Fruit fly (Drosophila melanogaster) whole organism, embryonic: ENCODE results near the gene FIG4.
A peak's percentile ranks its signal among the peaks of the same experiment; 100 is the strongest.

Source experiments
- Adf1 ChIP-seq: fragments of 200-800 bp; sonication (Bioruptor generic); IDR thresholded peaks from 2 replicates; pipeline ENCODE4 v1.3.6; 2022; ENCODE audit warnings: missing biosample characterization, missing genetic modification characterization
- Atf6 ChIP-seq: fragments of 200-800 bp; sonication (Bioruptor generic); IDR thresholded peaks from 2 replicates; pipeline ENCODE4 v1.3.6; 2022; ENCODE audit warnings: missing biosample characterization, missing genetic modification characterization
- CG10274 ChIP-seq: fragments of 200-800 bp; sonication (Bioruptor generic); optimal IDR thresholded peaks from 3 replicates; lab custom pipeline; 2017; ENCODE audit warnings: missing biosample characterization, mild to moderate bottlenecking, missing genetic modification characterization
- CG10979 ChIP-seq: fragments of 200-800 bp; sonication (Bioruptor generic); optimal IDR thresholded peaks from 2 replicates; lab custom pipeline; 2018; ENCODE audit warnings: missing biosample characterization, mild to moderate bottlenecking, missing genetic modification characterization, moderate library complexity
- CG11085 ChIP-seq: fragments of 200-800 bp; sonication (Bioruptor generic); IDR thresholded peaks from 2 replicates; pipeline ENCODE4 v1.3.6; 2022; ENCODE audit warnings: missing biosample characterization, missing genetic modification characterization
- CG12104 ChIP-seq: fragments of 200-800 bp; sonication (Bioruptor generic); optimal IDR thresholded peaks from 3 replicates; lab custom pipeline; 2016; ENCODE audit warnings: missing biosample characterization, missing genetic modification characterization
- CG12219 ChIP-seq: fragments of 200-800 bp; sonication (Bioruptor generic); optimal IDR thresholded peaks from 3 replicates; lab custom pipeline; 2018; ENCODE audit warnings: missing biosample characterization, mild to moderate bottlenecking, missing genetic modification characterization
- CG1233 ChIP-seq: fragments of 200-800 bp; sonication (Bioruptor generic); optimal IDR thresholded peaks from 4 replicates; lab custom pipeline; 2018; ENCODE audit warnings: missing biosample characterization, mild to moderate bottlenecking, missing genetic modification characterization
- CG12942 ChIP-seq: fragments of 200-800 bp; sonication (Bioruptor generic); optimal IDR thresholded peaks from 3 replicates; lab custom pipeline; 2016; ENCODE audit warnings: missing biosample characterization, missing genetic modification characterization
- CG14860 ChIP-seq: fragments of 200-800 bp; sonication (Bioruptor generic); IDR thresholded peaks from 3 replicates; pipeline ENCODE4 v1.3.6; 2022; ENCODE audit warnings: missing biosample characterization, missing genetic modification characterization; ENCODE audit not compliant: partially characterized antibody
- CG15073 ChIP-seq: fragments of 200-800 bp; sonication (Bioruptor generic); optimal IDR thresholded peaks from 2 replicates; lab custom pipeline; 2016; ENCODE audit warnings: missing biosample characterization, missing genetic modification characterization
- CG1529 ChIP-seq: fragments of 200-800 bp; sonication (Bioruptor generic); optimal IDR thresholded peaks from 3 replicates; lab custom pipeline; 2018; ENCODE audit warnings: missing biosample characterization, missing genetic modification characterization
- CG18619 ChIP-seq: fragments of 200-800 bp; sonication (Bioruptor generic); optimal IDR thresholded peaks from 3 replicates; lab custom pipeline; 2017; ENCODE audit warnings: missing biosample characterization, mild to moderate bottlenecking, missing genetic modification characterization
- CG18764 ChIP-seq: fragments of 200-800 bp; sonication (Bioruptor generic); optimal IDR thresholded peaks from 3 replicates; lab custom pipeline; 2016; ENCODE audit warnings: missing biosample characterization, missing genetic modification characterization
- CG2875 ChIP-seq: fragments of 200-800 bp; sonication (Bioruptor generic); optimal IDR thresholded peaks from 2 replicates; lab custom pipeline; 2017; ENCODE audit warnings: missing biosample characterization, mild to moderate bottlenecking, missing genetic modification characterization, missing genetic modification reagents
- CG32532 ChIP-seq: fragments of 200-800 bp; sonication (Bioruptor generic); IDR thresholded peaks from 2 replicates; pipeline ENCODE4 v1.3.6; 2022; ENCODE audit warnings: missing biosample characterization, missing genetic modification characterization
- CG3995 ChIP-seq: fragments of 200-800 bp; sonication (Bioruptor generic); optimal IDR thresholded peaks from 3 replicates; lab custom pipeline; 2016; ENCODE audit warnings: missing biosample characterization, missing genetic modification characterization
- CG4404 ChIP-seq: fragments of 200-800 bp; sonication (Bioruptor generic); IDR thresholded peaks from 2 replicates; pipeline ENCODE4 v1.3.6; 2022; ENCODE audit warnings: missing biosample characterization, missing genetic modification characterization
- CG4730 ChIP-seq: fragments of 200-800 bp; sonication (Bioruptor generic); IDR thresholded peaks from 2 replicates; pipeline ENCODE4 v1.3.6; 2022; ENCODE audit warnings: missing biosample characterization, missing genetic modification characterization
- CG5245 ChIP-seq: fragments of 200-800 bp; sonication (Bioruptor generic); optimal IDR thresholded peaks from 3 replicates; lab custom pipeline; 2016; ENCODE audit warnings: missing biosample characterization, missing genetic modification characterization
- CG6683 ChIP-seq: fragments of 200-800 bp; sonication (Bioruptor generic); optimal IDR thresholded peaks from 2 replicates; lab custom pipeline; 2017; ENCODE audit warnings: missing biosample characterization, mild to moderate bottlenecking, missing genetic modification characterization, missing genetic modification reagents
- CG8359 ChIP-seq: fragments of 200-800 bp; sonication (Bioruptor generic); optimal IDR thresholded peaks from 2 replicates; lab custom pipeline; 2017; ENCODE audit warnings: missing biosample characterization, mild to moderate bottlenecking, missing genetic modification characterization, borderline replicate concordance
- CG8478 ChIP-seq: fragments of >200 bp; optimal IDR thresholded peaks from 2 replicates; lab custom pipeline; 2018
- Chrac-16 ChIP-seq: fragments of 200-800 bp; sonication (Bioruptor generic); optimal IDR thresholded peaks from 3 replicates; lab custom pipeline; 2016; ENCODE audit warnings: missing biosample characterization, missing genetic modification characterization
- CkIIα-i1 ChIP-seq: fragments of 200-800 bp; sonication (Bioruptor generic); IDR thresholded peaks from 2 replicates; pipeline ENCODE4 v1.3.6; 2022; ENCODE audit warnings: missing biosample characterization, missing genetic modification characterization
- Doc2 ChIP-seq: fragments of 200-800 bp; sonication (Bioruptor generic); IDR thresholded peaks from 2 replicates; pipeline ENCODE4 v1.3.6; 2022; ENCODE audit warnings: missing biosample characterization, missing genetic modification characterization
- Ets65A ChIP-seq: fragments of 200-800 bp; sonication (Bioruptor generic); peaks from one replicate; lab custom pipeline; 2016; ENCODE audit warnings: missing biosample characterization, missing genetic modification characterization
- Gsc ChIP-seq: fragments of 200-800 bp; sonication (Bioruptor generic); IDR thresholded peaks from 2 replicates; pipeline ENCODE4 v1.3.6; 2022; ENCODE audit warnings: missing biosample characterization, missing genetic modification characterization
- Hr3 ChIP-seq: fragments of 200-800 bp; sonication (Bioruptor generic); optimal IDR thresholded peaks from 3 replicates; lab custom pipeline; 2016; ENCODE audit warnings: missing biosample characterization, missing genetic modification characterization
- Hr51 ChIP-seq, 2 experiments: fragments of 200-800 bp; sonication (Bioruptor generic); optimal IDR thresholded peaks; 2 replicates in 1 of 2; 3 replicates in 1 of 2; lab custom pipeline; 2016 to 2018; ENCODE audit warnings: missing biosample characterization in 2 of 2, missing genetic modification characterization in 2 of 2, mild to moderate bottlenecking in 1 of 2, moderate library complexity in 1 of 2
- Hr78 ChIP-seq, 2 experiments: fragments of 200-800 bp in 1 of 2; fragments of >200 bp in 1 of 2; sonication (Bioruptor generic) in 1 of 2; optimal IDR thresholded peaks; 2 replicates each; lab custom pipeline; 2017 to 2019; ENCODE audit warnings: missing biosample characterization in 2 of 2, missing genetic modification characterization in 2 of 2, mild to moderate bottlenecking in 1 of 2, moderate library complexity in 1 of 2
- MTF-1 ChIP-seq: fragments of 200-800 bp; sonication (Bioruptor generic); optimal IDR thresholded peaks from 2 replicates; lab custom pipeline; 2018; ENCODE audit warnings: missing biosample characterization, mild to moderate bottlenecking, missing genetic modification characterization, borderline replicate concordance
- Mad ChIP-seq: fragments of 200-800 bp; sonication (Bioruptor generic); optimal IDR thresholded peaks from 2 replicates; lab custom pipeline; 2016; ENCODE audit warnings: missing biosample characterization, missing genetic modification characterization
- Sox102F ChIP-seq: fragments of 200-800 bp; sonication (Bioruptor generic); optimal IDR thresholded peaks from 2 replicates; lab custom pipeline; 2018; ENCODE audit warnings: missing biosample characterization, mild to moderate bottlenecking, missing genetic modification characterization, moderate library complexity
- Xbp1 ChIP-seq: fragments of 200-800 bp; sonication (Bioruptor generic); optimal IDR thresholded peaks from 3 replicates; lab custom pipeline; 2016; ENCODE audit warnings: missing biosample characterization, mild to moderate bottlenecking, missing genetic modification characterization
- ap ChIP-seq: fragments of 200-800 bp; sonication (Bioruptor generic); IDR thresholded peaks from 2 replicates; pipeline ENCODE4 v1.3.6; 2022; ENCODE audit warnings: missing biosample characterization, missing genetic modification characterization
- ase ChIP-seq: fragments of 200-800 bp; sonication (Bioruptor generic); IDR thresholded peaks from 3 replicates; pipeline ENCODE4 v1.3.6; 2022; ENCODE audit warnings: missing biosample characterization, missing genetic modification characterization
- bcd ChIP-seq: fragments of 200-800 bp; sonication (Bioruptor generic); optimal IDR thresholded peaks from 2 replicates; lab custom pipeline; 2017; ENCODE audit warnings: missing biosample characterization, mild to moderate bottlenecking, missing genetic modification characterization
- da ChIP-seq: fragments of 200-800 bp; sonication (Bioruptor generic); optimal IDR thresholded peaks from 2 replicates; lab custom pipeline; 2016; ENCODE audit warnings: missing biosample characterization, missing genetic modification characterization
- dpn ChIP-seq, 2 experiments: fragments of 200-800 bp; sonication (Bioruptor generic); optimal IDR thresholded peaks; 3 replicates each; lab custom pipeline; 2016; ENCODE audit warnings: missing biosample characterization in 2 of 2, missing genetic modification characterization in 2 of 2
- exex ChIP-seq: fragments of 200-800 bp; sonication (Bioruptor generic); optimal IDR thresholded peaks from 4 replicates; lab custom pipeline; 2018; ENCODE audit warnings: missing biosample characterization, mild to moderate bottlenecking, missing genetic modification characterization, moderate library complexity
- gsb ChIP-seq: fragments of 200-800 bp; sonication (Bioruptor generic); IDR thresholded peaks from 2 replicates; pipeline ENCODE4 v1.3.6; 2022; ENCODE audit warnings: missing biosample characterization, missing genetic modification characterization
- klu ChIP-seq: fragments of 200-800 bp; sonication (Bioruptor generic); IDR thresholded peaks from 2 replicates; pipeline ENCODE4 v1.3.6; 2022; ENCODE audit warnings: missing biosample characterization, missing genetic modification characterization
- knrl ChIP-seq: fragments of 200-800 bp; sonication (Bioruptor generic); IDR thresholded peaks from 3 replicates; pipeline ENCODE4 v1.3.6; 2022; ENCODE audit warnings: missing biosample characterization, missing genetic modification characterization; ENCODE audit not compliant: partially characterized antibody
- lilli ChIP-seq: fragments of 200-800 bp; sonication (Bioruptor generic); optimal IDR thresholded peaks from 3 replicates; lab custom pipeline; 2016; ENCODE audit warnings: missing biosample characterization, missing genetic modification characterization
- lola ChIP-seq, 3 experiments: fragments of >200 bp in 2 of 3; fragments of 200-800 bp in 1 of 3; sonication (Bioruptor generic) in 1 of 3; optimal IDR thresholded peaks; 2 replicates each; lab custom pipeline; 2017 to 2019; ENCODE audit warnings: missing biosample characterization in 3 of 3, missing genetic modification characterization in 3 of 3, mild to moderate bottlenecking in 1 of 3, moderate library complexity in 1 of 3
- pan ChIP-seq, 4 experiments: fragments of >200 bp in 3 of 4; fragments of 200-800 bp in 1 of 4; sonication (Bioruptor generic) in 1 of 4; optimal IDR thresholded peaks in 3 of 4; IDR thresholded peaks in 1 of 4; 2 replicates each; pipeline versions ENCODE4 v1.3.6 to Lab custom; 2017 to 2022; ENCODE audit warnings: missing biosample characterization in 2 of 4, missing genetic modification characterization in 2 of 4, mixed read lengths in 1 of 4
- phol ChIP-seq: fragments of 200-800 bp; sonication (Bioruptor generic); optimal IDR thresholded peaks from 3 replicates; lab custom pipeline; 2018; ENCODE audit warnings: missing biosample characterization, mild to moderate bottlenecking, missing genetic modification characterization, moderate library complexity
- row ChIP-seq: fragments of 200-800 bp; sonication (Bioruptor generic); IDR thresholded peaks from 3 replicates; pipeline ENCODE4 v1.3.6; 2022; ENCODE audit warnings: missing biosample characterization, missing genetic modification characterization
- slou ChIP-seq: fragments of 200-800 bp; sonication (Bioruptor generic); optimal IDR thresholded peaks from 3 replicates; lab custom pipeline; 2016; ENCODE audit warnings: missing biosample characterization, missing genetic modification characterization
- yki ChIP-seq: fragments of >200 bp; optimal IDR thresholded peaks from 3 replicates; lab custom pipeline; 2018

FIG4 gene

DNA sequence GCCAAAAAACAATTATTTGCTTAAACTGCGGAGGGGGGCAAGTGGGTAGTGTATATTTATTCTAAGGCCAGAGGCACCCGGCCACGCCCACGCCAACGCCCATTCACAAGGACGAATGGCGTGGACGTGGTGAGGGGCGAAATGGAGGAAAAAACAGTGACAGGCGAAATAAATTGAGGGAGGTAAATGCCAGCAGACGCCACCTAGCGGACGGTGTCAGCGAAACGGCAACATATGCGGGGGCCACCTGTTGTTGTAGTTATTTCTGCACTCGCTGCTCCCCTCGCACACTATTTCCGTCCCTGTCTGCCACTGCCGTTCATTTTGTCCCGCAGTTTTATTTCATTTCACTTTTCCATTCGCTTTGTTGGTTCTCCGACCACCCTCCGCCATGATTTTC is 47.0 kb upstream of the FIG4 start (continued):
- no peak for TF ChIP-seq CG12942
- no peak for TF ChIP-seq CG12219
- TF ChIP-seq Gsc (GFP tag; lab: Robert Waterston, UW) = no peak
- no peak for TF ChIP-seq Hr78 (GFP tag; optimal IDR thresholded peaks at IDR 0.05; lab: Kevin White, UChicago)
- TF ChIP-seq bcd = peak; percentile 19
- no peak for TF ChIP-seq Doc2 (GFP tag; lab: Robert Waterston, UW)
- TF ChIP-seq CG32532 (GFP tag; lab: Robert Waterston, UW) = peak; percentile 45; the same call in 1 of the 2 replicates
- no peak for TF ChIP-seq CG18619 (GFP tag; lab: Kevin White, UChicago)
- no peak for TF ChIP-seq CG2875 (GFP tag; lab: Kevin White, UChicago)
- TF ChIP-seq phol (tag; lab: Kevin White, UChicago) = no peak
- no peak for TF ChIP-seq yki (lab: Kevin White, UChicago)
- no peak for TF ChIP-seq Hr3 (GFP tag; lab: Kevin White, UChicago)
- no peak for TF ChIP-seq CG4404 (GFP tag; lab: Robert Waterston, UW)
- TF ChIP-seq dpn (GFP tag; optimal IDR thresholded peaks at IDR 0.05; lab: Kevin White, UChicago) = peak in 1 of 2 experiments; percentile 4
- no peak for TF ChIP-seq CG18764 (GFP tag; lab: Kevin White, UChicago)
- TF ChIP-seq CG15073 (GFP tag; lab: Kevin White, UChicago) = no peak
- peak; percentile 78 for TF ChIP-seq Ets65A (GFP tag; lab: Kevin White, UChicago)
- peak; percentile 96 for TF ChIP-seq CG10979 (tag; lab: Kevin White, UChicago)
- TF ChIP-seq Atf6 (GFP tag; lab: Robert Waterston, UW) = 0 out of 2 replicates have a peak, but pooled peaks have one; percentile 28
- no peak for TF ChIP-seq Adf1 (GFP tag; lab: Robert Waterston, UW)
- TF ChIP-seq Hr51 (GFP tag; optimal IDR thresholded peaks at IDR 0.05; lab: Kevin White, UChicago) = no peak
- TF ChIP-seq CG11085 = no peak
- no peak for TF ChIP-seq CG12104 (GFP tag; lab: Kevin White, UChicago)
- no peak for TF ChIP-seq da (GFP tag; lab: Kevin White, UChicago)
- TF ChIP-seq MTF-1 (GFP tag; lab: Kevin White, UChicago) = no peak
- TF ChIP-seq slou (GFP tag; lab: Kevin White, UChicago) = no peak
- peak; percentile 1 for TF ChIP-seq Xbp1
- no peak for TF ChIP-seq pan (optimal IDR thresholded peaks at IDR 0.05; lab: Kevin White, UChicago)
- peak in 1 of 2 experiments; percentile 31 for TF ChIP-seq pan (GFP tag; optimal IDR thresholded peaks at IDR 0.05 in 1 of 2, IDR thresholded peaks at IDR 0.05 in 1 of 2)
- TF ChIP-seq knrl (GFP tag; lab: Robert Waterston, UW) = no peak
- TF ChIP-seq CkIIα-i1 (GFP tag; lab: Robert Waterston, UW) = no peak
- TF ChIP-seq exex (tag; lab: Kevin White, UChicago) = no peak
- TF ChIP-seq Mad (GFP tag; lab: Kevin White, UChicago) = no peak
- no peak for TF ChIP-seq CG4730 (GFP tag; lab: Robert Waterston, UW)
- TF ChIP-seq CG1529 (GFP tag; lab: Kevin White, UChicago) = no peak
- no peak for TF ChIP-seq CG1233 (GFP tag; lab: Kevin White, UChicago)
- TF ChIP-seq CG5245 (GFP tag; lab: Kevin White, UChicago) = no peak
- TF ChIP-seq ase (GFP tag; lab: Robert Waterston, UW) = peak; percentile 45; the same call in 1 of the 3 replicates
- no peak for TF ChIP-seq Sox102F (GFP tag; lab: Kevin White, UChicago)
- TF ChIP-seq lilli (GFP tag; lab: Kevin White, UChicago) = no peak
- no peak for TF ChIP-seq CG8478 (lab: Kevin White, UChicago)
- no peak for TF ChIP-seq ap
- TF ChIP-seq gsb (GFP tag; lab: Robert Waterston, UW) = no peak
- TF ChIP-seq lola (GFP tag; optimal IDR thresholded peaks at IDR 0.05; lab: Kevin White, UChicago) = no peak
- TF ChIP-seq klu (GFP tag; lab: Robert Waterston, UW) = no peak
- TF ChIP-seq CG6683 = no peak
- no peak for TF ChIP-seq CG8359
- no peak for TF ChIP-seq CG3995
- TF ChIP-seq row (GFP tag; lab: Robert Waterston, UW) = no peak
- no peak for TF ChIP-seq CG10274 (GFP tag; lab: Kevin White, UChicago)
- TF ChIP-seq CG14860 (GFP tag; lab: Robert Waterston, UW) = no peak
- no peak for TF ChIP-seq Chrac-16 (GFP tag; lab: Kevin White, UChicago)
